Fruit fly (Drosophila melanogaster) whole organism, prepupa: ENCODE data around the gene Drsl1.

ENCODE experiments used
- Blimp-1 ChIP-seq: fragments of 200-800 bp; sonication (Bioruptor generic); optimal IDR thresholded peaks from 3 replicates; lab custom pipeline; 2017; ENCODE audit warnings: missing biosample characterization, missing genetic modification characterization, mild to moderate bottlenecking, moderate library complexity, missing genetic modification reagents
- CG10631 ChIP-seq: fragments of 200-800 bp; sonication (Bioruptor generic); optimal IDR thresholded peaks from 2 replicates; lab custom pipeline; 2016; ENCODE audit warnings: missing biosample characterization, missing genetic modification characterization
- CG10669 ChIP-seq: fragments of 200-800 bp; sonication (Bioruptor generic); optimal IDR thresholded peaks from 3 replicates; lab custom pipeline; 2018; ENCODE audit warnings: missing biosample characterization, mild to moderate bottlenecking, missing genetic modification characterization, moderate library complexity
- CG11294 ChIP-seq: fragments of 200-800 bp; sonication (Bioruptor generic); IDR thresholded peaks from 2 replicates; pipeline ENCODE4 v1.3.6; 2022; ENCODE audit warnings: missing biosample characterization, missing genetic modification characterization
- CG11762 ChIP-seq: fragments of 200-800 bp; sonication (Bioruptor generic); optimal IDR thresholded peaks from 3 replicates; lab custom pipeline; 2016; ENCODE audit warnings: missing biosample characterization, missing genetic modification characterization; ENCODE audit not compliant: insufficient read depth
- CG15336 ChIP-seq: fragments of 200-800 bp; sonication (Bioruptor generic); IDR thresholded peaks from 2 replicates; pipeline ENCODE4 v1.3.6; 2022; ENCODE audit warnings: missing biosample characterization, missing genetic modification characterization
- CG1621 ChIP-seq: fragments of 200-800 bp; sonication (Bioruptor generic); optimal IDR thresholded peaks from 3 replicates; lab custom pipeline; 2018; ENCODE audit warnings: missing biosample characterization, mild to moderate bottlenecking, missing genetic modification characterization
- CG16779 ChIP-seq: fragments of 200-800 bp; sonication (Bioruptor generic); optimal IDR thresholded peaks from 3 replicates; lab custom pipeline; 2017; ENCODE audit warnings: missing biosample characterization, mild to moderate bottlenecking, missing genetic modification characterization
- CG3032 ChIP-seq: fragments of 200-800 bp; optimal IDR thresholded peaks from 2 replicates; lab custom pipeline; 2019; ENCODE audit warnings: missing biosample characterization, mild to moderate bottlenecking, missing genetic modification characterization, moderate library complexity
- CG31627 ChIP-seq: fragments of 200-800 bp; sonication (Bioruptor generic); optimal IDR thresholded peaks from 3 replicates; lab custom pipeline; 2016; ENCODE audit warnings: missing biosample characterization, missing genetic modification characterization
- CG32006 ChIP-seq: fragments of 200-800 bp; sonication (Bioruptor generic); optimal IDR thresholded peaks from 3 replicates; lab custom pipeline; 2017; ENCODE audit warnings: missing biosample characterization, mild to moderate bottlenecking, missing genetic modification characterization
- CG34406 ChIP-seq: fragments of 200-800 bp; sonication (Bioruptor generic); optimal IDR thresholded peaks from 3 replicates; lab custom pipeline; 2016; ENCODE audit warnings: missing biosample characterization, missing genetic modification characterization
- CG3919 ChIP-seq: fragments of 200-800 bp; sonication (Bioruptor generic); optimal IDR thresholded peaks from 3 replicates; lab custom pipeline; 2016; ENCODE audit warnings: missing biosample characterization, missing genetic modification characterization
- CG6163 ChIP-seq: fragments of 200-800 bp; sonication (Bioruptor generic); IDR thresholded peaks from 3 replicates; pipeline ENCODE4 v1.3.6; 2022; ENCODE audit warnings: missing biosample characterization, missing genetic modification characterization
- CG6276 ChIP-seq: fragments of 200-800 bp; sonication (Bioruptor generic); optimal IDR thresholded peaks from 2 replicates; lab custom pipeline; 2017; ENCODE audit warnings: missing biosample characterization, mild to moderate bottlenecking, missing genetic modification characterization
- CG6792 ChIP-seq: fragments of 200-800 bp; sonication (Bioruptor generic); optimal IDR thresholded peaks from 3 replicates; lab custom pipeline; 2016; ENCODE audit warnings: missing biosample characterization, missing genetic modification characterization
- CG7368 ChIP-seq: fragments of 200-800 bp; sonication (Bioruptor generic); optimal IDR thresholded peaks from 3 replicates; lab custom pipeline; 2016; ENCODE audit warnings: missing biosample characterization, missing genetic modification characterization
- CG8119 ChIP-seq: fragments of 200-800 bp; sonication (Bioruptor generic); IDR thresholded peaks from 3 replicates; pipeline ENCODE4 v1.3.6; 2022; ENCODE audit warnings: missing biosample characterization, missing genetic modification characterization
- CG8632 ChIP-seq: fragments of 200-800 bp; sonication (Bioruptor generic); optimal IDR thresholded peaks from 3 replicates; lab custom pipeline; 2016; ENCODE audit warnings: missing biosample characterization, missing genetic modification characterization
- CG9139 ChIP-seq: fragments of 200-800 bp; sonication (Bioruptor generic); optimal IDR thresholded peaks from 3 replicates; lab custom pipeline; 2017; ENCODE audit warnings: missing biosample characterization, mild to moderate bottlenecking, missing genetic modification characterization
- Eip75B ChIP-seq: fragments of 200-800 bp; sonication (Bioruptor generic); optimal IDR thresholded peaks from 3 replicates; lab custom pipeline; 2016; ENCODE audit warnings: missing biosample characterization, missing genetic modification characterization
- Eip78C ChIP-seq: fragments of 200-800 bp; sonication (Bioruptor generic); peaks from one replicate; lab custom pipeline; 2016; ENCODE audit warnings: missing biosample characterization, missing genetic modification characterization
- Eip93F ChIP-seq: fragments of 200-800 bp; sonication (Bioruptor generic); optimal IDR thresholded peaks from 2 replicates; lab custom pipeline; 2016; ENCODE audit warnings: missing biosample characterization, mild to moderate bottlenecking, missing genetic modification characterization
- Ets21C ChIP-seq: fragments of 200-800 bp; sonication (Bioruptor generic); optimal IDR thresholded peaks from 3 replicates; lab custom pipeline; 2016; ENCODE audit warnings: missing biosample characterization, missing genetic modification characterization
- Ets96B ChIP-seq: fragments of 200-800 bp; optimal IDR thresholded peaks from 2 replicates; lab custom pipeline; 2019; ENCODE audit warnings: missing biosample characterization, mild to moderate bottlenecking, missing genetic modification characterization, moderate library complexity
- Gug ChIP-seq: fragments of 200-800 bp; sonication (Bioruptor generic); IDR thresholded peaks from 2 replicates; pipeline ENCODE4 v1.3.6; 2022; ENCODE audit warnings: missing biosample characterization, missing genetic modification characterization
- Hr39 ChIP-seq: fragments of 200-800 bp; sonication (Bioruptor generic); optimal IDR thresholded peaks from 2 replicates; lab custom pipeline; 2016; ENCODE audit warnings: missing biosample characterization, missing genetic modification characterization
- Hr4 ChIP-seq: fragments of 200-800 bp; sonication (Bioruptor generic); optimal IDR thresholded peaks from 3 replicates; lab custom pipeline; 2016; ENCODE audit warnings: missing biosample characterization, missing genetic modification characterization
- Lpt ChIP-seq: fragments of 200-800 bp; sonication (Bioruptor generic); optimal IDR thresholded peaks from 3 replicates; lab custom pipeline; 2016; ENCODE audit warnings: missing biosample characterization, missing genetic modification characterization
- Met ChIP-seq: fragments of 200-800 bp; sonication (Bioruptor generic); optimal IDR thresholded peaks from 3 replicates; lab custom pipeline; 2016; ENCODE audit warnings: missing biosample characterization, missing genetic modification characterization
- OdsH ChIP-seq: fragments of 200-800 bp; sonication (Bioruptor generic); optimal IDR thresholded peaks from 3 replicates; lab custom pipeline; 2016; ENCODE audit warnings: missing biosample characterization, missing genetic modification characterization
- Smox ChIP-seq: fragments of 200-800 bp; sonication (Bioruptor generic); optimal IDR thresholded peaks from 3 replicates; lab custom pipeline; 2016; ENCODE audit warnings: missing biosample characterization, missing genetic modification characterization
- Sox102F ChIP-seq: fragments of 200-800 bp; sonication (Bioruptor generic); optimal IDR thresholded peaks from 2 replicates; lab custom pipeline; 2016; ENCODE audit warnings: missing biosample characterization, mild to moderate bottlenecking, missing genetic modification characterization
- Sox14 ChIP-seq: fragments of 200-800 bp; sonication (Bioruptor generic); optimal IDR thresholded peaks from 3 replicates; lab custom pipeline; 2016; ENCODE audit warnings: missing biosample characterization, missing genetic modification characterization
- Sox15 ChIP-seq: fragments of 200-800 bp; sonication (Bioruptor generic); optimal IDR thresholded peaks from 3 replicates; lab custom pipeline; 2016; ENCODE audit warnings: missing biosample characterization, missing genetic modification characterization
- achi ChIP-seq: fragments of 200-800 bp; sonication (Bioruptor generic); optimal IDR thresholded peaks from 3 replicates; lab custom pipeline; 2016; ENCODE audit warnings: missing biosample characterization, missing genetic modification characterization
- acj6 ChIP-seq: fragments of 200-800 bp; sonication (Bioruptor generic); optimal IDR thresholded peaks from 3 replicates; lab custom pipeline; 2016; ENCODE audit warnings: missing biosample characterization, missing genetic modification characterization
- cyc ChIP-seq: fragments of 200-800 bp; sonication (Bioruptor generic); optimal IDR thresholded peaks from 3 replicates; lab custom pipeline; 2016; ENCODE audit warnings: missing biosample characterization, missing genetic modification characterization
- dac ChIP-seq: fragments of 200-800 bp; sonication (Bioruptor generic); optimal IDR thresholded peaks from 2 replicates; lab custom pipeline; 2017; ENCODE audit warnings: missing biosample characterization, mild to moderate bottlenecking, missing genetic modification characterization
- dsx ChIP-seq: fragments of 200-800 bp; optimal IDR thresholded peaks from 3 replicates; lab custom pipeline; 2019; ENCODE audit warnings: missing biosample characterization, mild to moderate bottlenecking, missing genetic modification characterization, moderate library complexity; ENCODE audit not compliant: poor library complexity, severe bottlenecking
- eg ChIP-seq: fragments of 200-800 bp; sonication (Bioruptor generic); IDR thresholded peaks from 3 replicates; pipeline ENCODE4 v1.3.6; 2022; ENCODE audit warnings: missing biosample characterization, missing genetic modification characterization
- esn ChIP-seq: fragments of 200-800 bp; sonication (Bioruptor generic); optimal IDR thresholded peaks from 2 replicates; lab custom pipeline; 2016; ENCODE audit warnings: missing biosample characterization, mild to moderate bottlenecking, missing genetic modification characterization, moderate library complexity
- fkh ChIP-seq: fragments of 200-800 bp; sonication (Bioruptor generic); optimal IDR thresholded peaks from 3 replicates; lab custom pipeline; 2017; ENCODE audit warnings: missing biosample characterization, mild to moderate bottlenecking, missing genetic modification characterization, moderate library complexity
- lz ChIP-seq: fragments of 200-800 bp; sonication (Bioruptor generic); optimal IDR thresholded peaks from 3 replicates; lab custom pipeline; 2016; ENCODE audit warnings: missing biosample characterization, missing genetic modification characterization
- net ChIP-seq: fragments of 200-800 bp; sonication (Bioruptor generic); optimal IDR thresholded peaks from 3 replicates; lab custom pipeline; 2016; ENCODE audit warnings: missing biosample characterization, missing genetic modification characterization
- pdm3 ChIP-seq: fragments of 200-800 bp; sonication (Bioruptor generic); optimal IDR thresholded peaks from 3 replicates; lab custom pipeline; 2016; ENCODE audit warnings: missing biosample characterization, missing genetic modification characterization
- ss ChIP-seq, 2 experiments: fragments of 200-800 bp; sonication (Bioruptor generic); optimal IDR thresholded peaks; 2 replicates in 1 of 2; 3 replicates in 1 of 2; lab custom pipeline; 2017 to 2018; ENCODE audit warnings: mild to moderate bottlenecking in 2 of 2, missing biosample characterization in 2 of 2, missing genetic modification characterization in 2 of 2, moderate library complexity in 1 of 2
- svp ChIP-seq: fragments of 200-800 bp; sonication (Bioruptor generic); peaks from one replicate; lab custom pipeline; 2016; ENCODE audit warnings: missing biosample characterization, missing genetic modification characterization
- topi ChIP-seq: fragments of 200-800 bp; sonication (Bioruptor generic); optimal IDR thresholded peaks from 3 replicates; lab custom pipeline; 2016; ENCODE audit warnings: missing biosample characterization, missing genetic modification characterization
- vri ChIP-seq: fragments of 200-800 bp; sonication (Bioruptor generic); optimal IDR thresholded peaks from 3 replicates; lab custom pipeline; 2016; ENCODE audit warnings: missing biosample characterization, mild to moderate bottlenecking, missing genetic modification characterization

Gene Drsl1

dm6 chr3L:3380225-3381043 is 44.8 kb upstream of the Drsl1 start:
- TF ChIP-seq CG6276 (peak; percentile 76), CG10669 (no peak), lz (peak; percentile 12), Eip78C (GFP tag; lab: Kevin White, UChicago) (peak; percentile 91), Lpt (GFP tag; lab: Kevin White, UChicago) (peak; percentile 56), CG8119 (peak; percentile 83), CG3919 (peak; percentile 53), dac (GFP tag; lab: Kevin White, UChicago) (peak; percentile 61), CG11762 (peak; percentile 8), achi (GFP tag; lab: Kevin White, UChicago) (peak; percentile 51), ss (GFP tag; optimal IDR thresholded peaks at IDR 0.05; lab: Kevin White, UChicago) (peak in 1 of 2 experiments; percentile 77), Sox102F (GFP tag; lab: Kevin White, UChicago) (peak; percentile 43), pdm3 (GFP tag; lab: Kevin White, UChicago) (peak; percentile 51), Sox15 (GFP tag; lab: Kevin White, UChicago) (peak; percentile 33), Eip75B (no peak), fkh (GFP tag; lab: Kevin White, UChicago) (no peak), dsx (GFP tag; lab: Kevin White, UChicago) (no peak), CG9139 (GFP tag; lab: Kevin White, UChicago) (peak; percentile 5), acj6 (peak; percentile 19), Sox14 (GFP tag; lab: Kevin White, UChicago) (peak; percentile 25), CG1621 (tag; lab: Kevin White, UChicago) (no peak), OdsH (peak; percentile 53), CG15336 (peak; percentile 86), topi (peak; percentile 38), CG11294 (GFP tag; lab: Robert Waterston, UW) (peak; percentile 32; the same call in 1 of the 2 replicates), vri (no peak), CG3032 (tag; lab: Kevin White, UChicago) (peak; percentile 8), CG8632 (GFP tag; lab: Kevin White, UChicago) (peak; percentile 0), CG34406 (peak; percentile 25), Hr4 (peak; percentile 87), CG31627 (GFP tag; lab: Kevin White, UChicago) (peak; percentile 31), net (GFP tag; lab: Kevin White, UChicago) (peak; percentile 24), Ets96B (tag; lab: Kevin White, UChicago) (peak; percentile 17), CG10631 (no peak), CG16779 (tag; lab: Kevin White, UChicago) (no peak), Met (GFP tag; lab: Kevin White, UChicago) (peak; percentile 52), CG6163 (GFP tag; lab: Robert Waterston, UW) (peak; percentile 62; the same call in 2 of the 3 replicates), svp (GFP tag; lab: Kevin White, UChicago) (peak; percentile 44), Blimp-1 (GFP tag; lab: Kevin White, UChicago) (peak; percentile 47), Hr39 (GFP tag; lab: Kevin White, UChicago) (peak; percentile 48), CG6792 (peak; percentile 29), CG7368 (GFP tag; lab: Kevin White, UChicago) (peak; percentile 4), Smox (GFP tag; lab: Kevin White, UChicago) (peak; percentile 8), Eip93F (GFP tag; lab: Kevin White, UChicago) (no peak), cyc (GFP tag; lab: Kevin White, UChicago) (peak; percentile 32), CG32006 (peak; percentile 88), Gug (GFP tag; lab: Robert Waterston, UW) (peak; percentile 59), esn (GFP tag; lab: Kevin White, UChicago) (peak; percentile 42), eg (peak; percentile 73), Ets21C (GFP tag; lab: Kevin White, UChicago) (no peak)
